Fruit fly (Drosophila melanogaster) whole organism, adult: Measurements from ENCODE around the gene CG32270.

ENCODE experiments used
- CG11617 ChIP-seq: fragments of 200-800 bp; sonication (Bioruptor generic); optimal IDR thresholded peaks from 2 replicates; lab custom pipeline; 2017; ENCODE audit warnings: mild to moderate bottlenecking, missing biosample characterization, missing genetic modification reagents, missing genetic modification characterization
- CG12768 ChIP-seq: fragments of 200-800 bp; sonication (Bioruptor generic); optimal IDR thresholded peaks from 2 replicates; lab custom pipeline; 2017; ENCODE audit warnings: missing biosample characterization, missing genetic modification characterization, mild to moderate bottlenecking, moderate library complexity, missing genetic modification reagents
- CG14711 ChIP-seq: fragments of 200-800 bp; sonication (Bioruptor generic); optimal IDR thresholded peaks from 2 replicates; lab custom pipeline; 2018; ENCODE audit warnings: missing biosample characterization, mild to moderate bottlenecking, missing genetic modification characterization, moderate library complexity
- CG1620 ChIP-seq: fragments of 200-800 bp; sonication (Bioruptor generic); optimal IDR thresholded peaks from 2 replicates; lab custom pipeline; 2016; ENCODE audit warnings: missing biosample characterization, missing genetic modification characterization
- CG33017 ChIP-seq: fragments of 200-800 bp; sonication (Bioruptor generic); optimal IDR thresholded peaks from 2 replicates; lab custom pipeline; 2018; ENCODE audit warnings: missing biosample characterization, mild to moderate bottlenecking, missing genetic modification characterization, moderate library complexity
- CG5204 ChIP-seq: fragments of 200-800 bp; sonication (Bioruptor generic); optimal IDR thresholded peaks from 2 replicates; lab custom pipeline; 2016; ENCODE audit warnings: missing biosample characterization, missing genetic modification characterization
- CG7045 ChIP-seq: fragments of 200-800 bp; sonication (Bioruptor generic); optimal IDR thresholded peaks from 2 replicates; lab custom pipeline; 2017; ENCODE audit warnings: missing biosample characterization, mild to moderate bottlenecking, missing genetic modification characterization
- CG7101 ChIP-seq: fragments of 200-800 bp; sonication (Bioruptor generic); optimal IDR thresholded peaks from 2 replicates; lab custom pipeline; 2018; ENCODE audit warnings: missing biosample characterization, mild to moderate bottlenecking, missing genetic modification characterization, moderate library complexity
- Clk ChIP-seq: fragments of 200-800 bp; sonication (Bioruptor generic); optimal IDR thresholded peaks from 2 replicates; lab custom pipeline; 2017; ENCODE audit warnings: missing biosample characterization, missing genetic modification characterization
- Crg-1 ChIP-seq: fragments of 200-800 bp; sonication (Bioruptor generic); optimal IDR thresholded peaks from 2 replicates; lab custom pipeline; 2016; ENCODE audit warnings: missing biosample characterization, missing genetic modification characterization
- Hr96 ChIP-seq: fragments of 200-800 bp; sonication (Bioruptor generic); optimal IDR thresholded peaks from 2 replicates; lab custom pipeline; 2016; ENCODE audit warnings: missing biosample characterization, missing genetic modification characterization
- Mnt ChIP-seq: fragments of 200-800 bp; sonication (Bioruptor generic); optimal IDR thresholded peaks from 2 replicates; lab custom pipeline; 2016; ENCODE audit warnings: missing biosample characterization, mild to moderate bottlenecking, missing genetic modification characterization
- bab1 ChIP-seq: fragments of 200-800 bp; sonication (Bioruptor generic); optimal IDR thresholded peaks from 3 replicates; lab custom pipeline; 2019; ENCODE audit warnings: missing biosample characterization, mild to moderate bottlenecking, missing genetic modification characterization, moderate library complexity
- cic ChIP-seq: fragments of 200-800 bp; sonication (Bioruptor generic); optimal IDR thresholded peaks from 2 replicates; lab custom pipeline; 2017; ENCODE audit warnings: missing biosample characterization, mild to moderate bottlenecking, missing genetic modification characterization, moderate library complexity
- cnc ChIP-seq, 2 experiments: fragments of >200 bp; optimal IDR thresholded peaks; 2 replicates each; lab custom pipeline; 2017
- kay ChIP-seq: fragments of 200-800 bp; sonication (Bioruptor generic); peaks from one replicate; lab custom pipeline; 2016; ENCODE audit warnings: missing biosample characterization, missing genetic modification characterization, borderline replicate concordance
- ovo ChIP-seq: fragments of 200-800 bp; sonication (Bioruptor generic); optimal IDR thresholded peaks from 2 replicates; lab custom pipeline; 2016; ENCODE audit warnings: missing biosample characterization, missing genetic modification characterization
- pad ChIP-seq: fragments of 200-800 bp; sonication (Bioruptor generic); optimal IDR thresholded peaks from 3 replicates; lab custom pipeline; 2017; ENCODE audit warnings: missing biosample characterization, missing genetic modification characterization, mild to moderate bottlenecking, moderate library complexity, missing genetic modification reagents
- tj ChIP-seq: fragments of 200-800 bp; sonication (Bioruptor generic); optimal IDR thresholded peaks from 3 replicates; lab custom pipeline; 2017; ENCODE audit warnings: missing biosample characterization, mild to moderate bottlenecking, missing genetic modification characterization, moderate library complexity
- toe ChIP-seq: fragments of 200-800 bp; sonication (Bioruptor generic); optimal IDR thresholded peaks from 2 replicates; lab custom pipeline; 2016; ENCODE audit warnings: missing biosample characterization, missing genetic modification characterization

Gene CG32270

dm6 chr3L:3224740-3225719, 16.2 kb upstream of the CG32270 start, which contains the start of gene Larp4B:
Gene Larp4B, plus strand, starts transcription at chr3L:3224838.
- TF ChIP-seq cic (no peak), ovo (GFP tag; lab: Kevin White, UChicago) (no peak), CG5204 (no peak), CG7101 (peak; percentile 1), tj (GFP tag; lab: Kevin White, UChicago) (peak; percentile 82), Hr96 (GFP tag; lab: Kevin White, UChicago) (no peak), toe (GFP tag; lab: Kevin White, UChicago) (no peak), Mnt (peak; percentile 26), Clk (GFP tag; lab: Kevin White, UChicago) (no peak), Crg-1 (GFP tag; lab: Kevin White, UChicago) (no peak), kay (GFP tag; lab: Kevin White, UChicago) (no peak), CG33017 (tag; lab: Kevin White, UChicago) (no peak), bab1 (peak; percentile 39), CG1620 (GFP tag; lab: Kevin White, UChicago) (peak; percentile 31), CG11617 (GFP tag; lab: Kevin White, UChicago) (peak; percentile 10), CG14711 (tag; lab: Kevin White, UChicago) (peak; percentile 95), cnc (optimal IDR thresholded peaks at IDR 0.05; lab: Kevin White, UChicago) (peak in 1 of 2 experiments; percentile 0), CG12768 (GFP tag; lab: Kevin White, UChicago) (no peak), pad (GFP tag; lab: Kevin White, UChicago) (peak; percentile 24), CG7045 (GFP tag; lab: Kevin White, UChicago) (peak; percentile 25)

dm6 chr3L:3223390-3223914, 14.7 kb upstream of the CG32270 start:
- no peak for TF ChIP-seq cnc (optimal IDR thresholded peaks at IDR 0.05; lab: Kevin White, UChicago)
- no peak for TF ChIP-seq Hr96 (GFP tag; lab: Kevin White, UChicago)
- TF ChIP-seq CG33017 (tag; lab: Kevin White, UChicago) = no peak
- no peak for TF ChIP-seq CG11617 (GFP tag; lab: Kevin White, UChicago)
- TF ChIP-seq Clk (GFP tag; lab: Kevin White, UChicago) = no peak
- no peak for TF ChIP-seq CG5204
- no peak for TF ChIP-seq toe (GFP tag; lab: Kevin White, UChicago)
- TF ChIP-seq tj (GFP tag; lab: Kevin White, UChicago) = no peak
- no peak for TF ChIP-seq kay (GFP tag; lab: Kevin White, UChicago)
- TF ChIP-seq CG12768 (GFP tag; lab: Kevin White, UChicago) = no peak
- TF ChIP-seq cic = no peak
- no peak for TF ChIP-seq pad (GFP tag; lab: Kevin White, UChicago)
- no peak for TF ChIP-seq ovo (GFP tag; lab: Kevin White, UChicago)
- TF ChIP-seq Mnt = no peak
- no peak for TF ChIP-seq Crg-1 (GFP tag; lab: Kevin White, UChicago)
- TF ChIP-seq CG7101 = no peak

- TF ChIP-seq CG7101 (peak; percentile 96), CG12768 (GFP tag; lab: Kevin White, UChicago) (peak; percentile 94), tj (GFP tag; lab: Kevin White, UChicago) (peak; percentile 84), CG33017 (tag; lab: Kevin White, UChicago) (peak; percentile 81), CG14711 (tag; lab: Kevin White, UChicago) (peak; percentile 79), toe (GFP tag; lab: Kevin White, UChicago) (no peak), Clk (GFP tag; lab: Kevin White, UChicago) (peak; percentile 90), ovo (GFP tag; lab: Kevin White, UChicago) (peak; percentile 96), bab1 (peak; percentile 70), CG11617 (GFP tag; lab: Kevin White, UChicago) (peak; percentile 98), Hr96 (GFP tag; lab: Kevin White, UChicago) (peak; percentile 97), CG5204 (no peak), kay (GFP tag; lab: Kevin White, UChicago) (no peak), cic (peak; percentile 57), pad (GFP tag; lab: Kevin White, UChicago) (peak; percentile 87), cnc (optimal IDR thresholded peaks at IDR 0.05; lab: Kevin White, UChicago) (no peak), Mnt (peak; percentile 96), CG7045 (GFP tag; lab: Kevin White, UChicago) (peak; percentile 93), Crg-1 (GFP tag; lab: Kevin White, UChicago) (peak; percentile 98), CG1620 (GFP tag; lab: Kevin White, UChicago) (peak; percentile 98)
These were observed 14.0 kb upstream of the CG32270 start, which contains the start of the genes RpL28 and eIF1 for dm6 chr3L:3222643-3223389. Gene RpL28, minus strand, starts transcription at chr3L:3222960. Gene eIF1, plus strand, starts transcription at chr3L:3223341.

dm6 chr3L:3218859-3219258, 10.1 kb upstream of the CG32270 start, which contains the start of the genes hob and nSMase:
Gene hob, minus strand, starts transcription at chr3L:3218920.
Gene nSMase, plus strand, starts transcription at chr3L:3219156.
- TF ChIP-seq kay (GFP tag; lab: Kevin White, UChicago) (no peak), bab1 (peak; percentile 64), CG11617 (GFP tag; lab: Kevin White, UChicago) (peak; percentile 37), Mnt (peak; percentile 60), Clk (GFP tag; lab: Kevin White, UChicago) (no peak), CG5204 (no peak), cic (peak; percentile 47), ovo (GFP tag; lab: Kevin White, UChicago) (no peak), Crg-1 (GFP tag; lab: Kevin White, UChicago) (no peak), CG14711 (tag; lab: Kevin White, UChicago) (peak; percentile 14), pad (GFP tag; lab: Kevin White, UChicago) (peak; percentile 4), CG7101 (peak; percentile 33), CG1620 (GFP tag; lab: Kevin White, UChicago) (peak; percentile 13), tj (GFP tag; lab: Kevin White, UChicago) (peak; percentile 8), CG7045 (GFP tag; lab: Kevin White, UChicago) (no peak)
